Worm (Caenorhabditis elegans) whole organism, young adult: ENCODE measurements around the gene BE10.3.

Source experiments
- B0261.1 ChIP-seq: sonication (generic microtip); optimal IDR thresholded peaks from 2 replicates; lab custom pipeline; 2016; ENCODE audit warnings: mild to moderate bottlenecking, missing genetic modification characterization, moderate library complexity, missing compliant biosample characterization
- F39B2.1 ChIP-seq: fragments of 200-800 bp; sonication (Bioruptor generic); IDR thresholded peaks from 2 replicates; pipeline ENCODE4 v1.3.6; 2022; ENCODE audit warnings: missing genetic modification reagents, missing genetic modification characterization, missing compliant biosample characterization
- F55B11.4 ChIP-seq: sonication (generic microtip); optimal IDR thresholded peaks from 2 replicates; lab custom pipeline; 2016; ENCODE audit warnings: missing compliant biosample characterization, missing genetic modification characterization, borderline replicate concordance; ENCODE audit not compliant: insufficient read depth
- Y79H2A.3 ChIP-seq: fragments of 200-800 bp; sonication (Bioruptor generic); conservative IDR thresholded peaks from 2 replicates; pipeline ENCODE4 v1.3.6; 2022; ENCODE audit warnings: missing genetic modification reagents, missing genetic modification characterization, missing compliant biosample characterization
- Y95B8A.8 ChIP-seq: fragments of 200-800 bp; sonication (Bioruptor generic); IDR thresholded peaks from 2 replicates; pipeline ENCODE4 v1.3.6; 2022; ENCODE audit warnings: missing genetic modification reagents, missing genetic modification characterization, missing compliant biosample characterization
- ama-1 ChIP-seq, 3 experiments: fragments of 150-350 bp in 1 of 3; sonication (generic microtip) in 2 of 3; optimal IDR thresholded peaks; 2 replicates each; lab custom pipeline; 2014 to 2018; ENCODE audit warnings: missing biosample characterization in 2 of 3, missing genetic modification characterization in 2 of 3, missing genetic modification reagents in 2 of 3
- attf-3 ChIP-seq: fragments of 200-800 bp; sonication (Bioruptor generic); conservative IDR thresholded peaks from 2 replicates; pipeline ENCODE4 v1.3.6; 2022; ENCODE audit warnings: missing genetic modification reagents, missing genetic modification characterization, missing compliant biosample characterization
- bed-1 ChIP-seq: fragments of 200-800 bp; sonication (Bioruptor generic); IDR thresholded peaks from 2 replicates; pipeline ENCODE4 v1.3.6; 2022; ENCODE audit warnings: missing genetic modification reagents, missing genetic modification characterization, missing compliant biosample characterization
- ceh-79 ChIP-seq: sonication (generic microtip); optimal IDR thresholded peaks from 2 replicates; lab custom pipeline; 2017; ENCODE audit warnings: mild to moderate bottlenecking, missing genetic modification characterization, missing compliant biosample characterization
- madf-3 ChIP-seq: fragments of 200-800 bp; sonication (Bioruptor generic); IDR thresholded peaks from 2 replicates; pipeline ENCODE4 v1.3.6; 2022; ENCODE audit warnings: missing genetic modification reagents, missing genetic modification characterization, missing compliant biosample characterization
- nfya-1 ChIP-seq: sonication (generic microtip); optimal IDR thresholded peaks from 2 replicates; lab custom pipeline; 2017; ENCODE audit warnings: antibody characterized with exemption, missing compliant biosample characterization, missing genetic modification characterization, borderline replicate concordance; ENCODE audit not compliant: insufficient read depth
- ztf-26 ChIP-seq: sonication (generic microtip); optimal IDR thresholded peaks from 2 replicates; lab custom pipeline; 2017; ENCODE audit warnings: missing genetic modification characterization, missing compliant biosample characterization

BE10.3 gene

ce11 chrIII:12860119-12860518 lies 52.3 kb downstream of the BE10.3 start:
- no peak for TF ChIP-seq ztf-26 (tag; lab: Kevin White, UChicago)
- no peak for TF ChIP-seq attf-3 (GFP tag; lab: Robert Waterston, UW)
- no peak for TF ChIP-seq nfya-1 (tag; lab: Kevin White, UChicago)
- TF ChIP-seq madf-3 (GFP tag; lab: Robert Waterston, UW), result no peak
- TF ChIP-seq F39B2.1, result no peak
- TF ChIP-seq ama-1 (optimal IDR thresholded peaks at IDR 0.05; lab: Kevin White, UChicago), result no peak
- no peak for TF ChIP-seq ama-1 (GFP tag; optimal IDR thresholded peaks at IDR 0.05; lab: Kevin White, UChicago)
- no peak for TF ChIP-seq bed-1 (GFP tag; lab: Robert Waterston, UW)
- TF ChIP-seq B0261.1 (tag; lab: Kevin White, UChicago), result no peak
- no peak for TF ChIP-seq Y95B8A.8 (GFP tag; lab: Robert Waterston, UW)
- no peak for TF ChIP-seq Y79H2A.3 (GFP tag; lab: Robert Waterston, UW)
- no peak for TF ChIP-seq F55B11.4 (tag; lab: Kevin White, UChicago)
- TF ChIP-seq ceh-79 (tag; lab: Kevin White, UChicago), result no peak
